Worm (Caenorhabditis elegans) whole organism, mixed stage, embryonic: ENCODE data around the gene srlf-15.

Experiments
- snpc-4 ChIP-seq: fragments of 150-350 bp; optimal IDR thresholded peaks from 2 replicates; lab custom pipeline; 2014; ENCODE audit warnings: missing biosample characterization, missing genetic modification characterization
- unc-39 ChIP-seq: fragments of 150-350 bp; optimal IDR thresholded peaks from 2 replicates; lab custom pipeline; 2014; ENCODE audit warnings: missing biosample characterization, missing genetic modification characterization
- unc-62 ChIP-seq: fragments of 150-350 bp; optimal IDR thresholded peaks from 2 replicates; lab custom pipeline; 2014; ENCODE audit warnings: missing biosample characterization, missing genetic modification reagents, missing genetic modification characterization

DNA sequence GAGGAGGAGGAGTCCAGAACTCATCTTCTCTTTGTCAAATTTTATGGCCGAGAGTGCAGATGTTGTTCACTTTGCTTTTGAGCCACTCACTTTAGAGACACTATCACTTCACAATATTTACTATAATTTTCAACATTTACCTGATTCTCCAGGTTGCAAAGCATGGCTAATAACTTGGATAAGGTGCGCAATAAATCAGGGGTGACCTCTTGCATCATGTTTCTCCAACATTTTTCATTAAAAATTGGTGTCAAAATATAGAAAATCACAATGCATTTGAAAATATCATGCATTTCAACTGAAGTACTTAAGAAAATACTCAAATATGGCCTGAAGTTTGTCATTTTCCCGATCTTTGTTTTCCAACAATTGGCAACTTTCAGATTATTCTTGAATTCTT lies 40.3 kb upstream of the srlf-15 start:
- TF ChIP-seq unc-39 (no peak), unc-62 (GFP tag; lab: Kevin White, UChicago) (no peak), snpc-4 (tag; lab: Kevin White, UChicago) (no peak)
